Fruit fly (Drosophila melanogaster): Measurements from ENCODE around the gene bab1.

DNA sequence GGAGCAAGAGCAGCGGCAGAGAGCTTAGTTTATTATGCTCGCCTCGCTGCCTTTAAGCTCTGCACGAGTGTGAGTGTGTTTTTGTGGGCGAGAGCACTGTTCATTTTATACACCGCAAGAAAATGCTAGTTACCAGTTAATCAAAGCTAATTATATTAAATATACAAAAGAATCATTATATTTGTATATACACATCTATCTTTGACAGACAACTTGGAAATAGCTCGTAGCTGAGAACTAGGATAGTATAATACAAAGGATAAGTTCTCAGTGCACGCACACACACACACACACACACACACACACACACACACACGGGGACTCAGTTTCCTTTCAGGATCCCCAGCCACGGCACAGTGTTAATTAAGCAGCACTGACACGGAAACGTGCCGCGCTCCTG is 89.9 kb downstream of the bab1 start:
- no peak for TF ChIP-seq pan (optimal IDR thresholded peaks at IDR 0.05)
- TF ChIP-seq Jra (GFP tag; optimal IDR thresholded peaks at IDR 0.05), result no peak

Data from whole organism, wandering third instar larva.